Fruit fly (Drosophila melanogaster) whole organism, embryonic: Measurements from ENCODE around the gene Gr93a.
A peak's percentile ranks its signal among the peaks of the same experiment; 100 is the strongest.

Experiments
- BEAF-32 ChIP-seq: fragments of 200-800 bp; sonication (Bioruptor generic); optimal IDR thresholded peaks from 3 replicates; lab custom pipeline; 2017; ENCODE audit warnings: missing biosample characterization, missing genetic modification characterization, mild to moderate bottlenecking, moderate library complexity, missing genetic modification reagents
- CG1233 ChIP-seq: fragments of 200-800 bp; sonication (Bioruptor generic); optimal IDR thresholded peaks from 4 replicates; lab custom pipeline; 2018; ENCODE audit warnings: missing biosample characterization, mild to moderate bottlenecking, missing genetic modification characterization
- CG12769 ChIP-seq: fragments of 200-800 bp; sonication (Bioruptor generic); optimal IDR thresholded peaks from 2 replicates; lab custom pipeline; 2019; ENCODE audit warnings: missing biosample characterization, mild to moderate bottlenecking, missing genetic modification characterization, moderate library complexity
- CG13296 ChIP-seq: fragments of 200-800 bp; sonication (Bioruptor generic); optimal IDR thresholded peaks from 3 replicates; lab custom pipeline; 2018; ENCODE audit warnings: missing biosample characterization, mild to moderate bottlenecking, missing genetic modification characterization
- CG18011 ChIP-seq: fragments of 200-800 bp; sonication (Bioruptor generic); optimal IDR thresholded peaks from 2 replicates; lab custom pipeline; 2017; ENCODE audit warnings: missing biosample characterization, missing genetic modification characterization, mild to moderate bottlenecking, moderate library complexity, missing genotype
- CG18476 ChIP-seq: fragments of 200-800 bp; sonication (Bioruptor generic); optimal IDR thresholded peaks from 2 replicates; lab custom pipeline; 2016; ENCODE audit warnings: missing biosample characterization, mild to moderate bottlenecking, missing genetic modification characterization
- CG2129 ChIP-seq: fragments of 200-800 bp; sonication (Bioruptor generic); IDR thresholded peaks from 2 replicates; pipeline ENCODE4 v1.3.6; 2022; ENCODE audit warnings: missing biosample characterization, missing genetic modification characterization; ENCODE audit not compliant: partially characterized antibody
- CG30020 ChIP-seq: fragments of 200-800 bp; optimal IDR thresholded peaks from 2 replicates; lab custom pipeline; 2019; ENCODE audit warnings: missing biosample characterization, mild to moderate bottlenecking, missing genetic modification characterization, moderate library complexity
- CG3163 ChIP-seq: fragments of 200-800 bp; sonication (Bioruptor generic); optimal IDR thresholded peaks from 3 replicates; lab custom pipeline; 2016; ENCODE audit warnings: missing biosample characterization, missing genetic modification characterization
- CG32767 ChIP-seq: fragments of 200-800 bp; sonication (Bioruptor generic); IDR thresholded peaks from 2 replicates; pipeline ENCODE4 v1.3.6; 2022; ENCODE audit warnings: missing biosample characterization, missing genetic modification characterization
- CG4424 ChIP-seq: fragments of 200-800 bp; sonication (Bioruptor generic); optimal IDR thresholded peaks from 3 replicates; lab custom pipeline; 2016; ENCODE audit warnings: missing biosample characterization, missing genetic modification characterization
- CG4617 ChIP-seq: fragments of 200-800 bp; sonication (Bioruptor generic); optimal IDR thresholded peaks from 3 replicates; lab custom pipeline; 2016; ENCODE audit warnings: missing biosample characterization, missing genetic modification characterization, borderline replicate concordance
- CG5245 ChIP-seq: fragments of 200-800 bp; sonication (Bioruptor generic); optimal IDR thresholded peaks from 3 replicates; lab custom pipeline; 2016; ENCODE audit warnings: missing biosample characterization, missing genetic modification characterization
- CG6175 ChIP-seq: fragments of 200-800 bp; sonication (Bioruptor generic); IDR thresholded peaks from 3 replicates; pipeline ENCODE4 v1.3.6; 2022; ENCODE audit warnings: missing biosample characterization, missing genetic modification characterization
- CG6254 ChIP-seq: fragments of 200-800 bp; sonication (Bioruptor generic); optimal IDR thresholded peaks from 3 replicates; lab custom pipeline; 2017; ENCODE audit warnings: mild to moderate bottlenecking, missing biosample characterization, missing genetic modification reagents, missing genetic modification characterization
- CG6813 ChIP-seq: fragments of 200-800 bp; sonication (Bioruptor generic); optimal IDR thresholded peaks from 2 replicates; lab custom pipeline; 2017; ENCODE audit warnings: missing biosample characterization, missing genetic modification characterization, mild to moderate bottlenecking, moderate library complexity, missing genetic modification reagents
- CG7357 ChIP-seq: fragments of 200-800 bp; sonication (Bioruptor generic); IDR thresholded peaks from 3 replicates; pipeline ENCODE4 v1.3.6; 2022; ENCODE audit warnings: missing biosample characterization, missing genetic modification characterization
- CG7839 ChIP-seq: fragments of 200-800 bp; sonication (Bioruptor generic); optimal IDR thresholded peaks from 3 replicates; lab custom pipeline; 2018; ENCODE audit warnings: missing biosample characterization, mild to moderate bottlenecking, missing genetic modification characterization, moderate library complexity
- CHES-1-like ChIP-seq: fragments of 200-800 bp; sonication (Bioruptor generic); optimal IDR thresholded peaks from 2 replicates; lab custom pipeline; 2016; ENCODE audit warnings: missing biosample characterization, missing genetic modification characterization
- Eip74EF ChIP-seq, 2 experiments: fragments of 200-800 bp in 1 of 2; fragments of >200 bp in 1 of 2; sonication (Bioruptor generic) in 1 of 2; optimal IDR thresholded peaks; 2 replicates each; lab custom pipeline; 2017 to 2019; ENCODE audit warnings: missing biosample characterization in 2 of 2, missing genetic modification characterization in 2 of 2, mild to moderate bottlenecking in 1 of 2, moderate library complexity in 1 of 2
- Gsc ChIP-seq: fragments of 200-800 bp; sonication (Bioruptor generic); IDR thresholded peaks from 2 replicates; pipeline ENCODE4 v1.3.6; 2022; ENCODE audit warnings: missing biosample characterization, missing genetic modification characterization
- HmgD ChIP-seq: fragments of 200-800 bp; sonication (Bioruptor generic); optimal IDR thresholded peaks from 3 replicates; lab custom pipeline; 2016; ENCODE audit warnings: missing biosample characterization, missing genetic modification characterization
- Jarid2 ChIP-seq: fragments of 200-800 bp; sonication (Bioruptor generic); optimal IDR thresholded peaks from 3 replicates; lab custom pipeline; 2017; ENCODE audit warnings: mild to moderate bottlenecking, missing biosample characterization, missing genetic modification reagents, missing genetic modification characterization
- MBD-R2 ChIP-seq: fragments of 200-800 bp; sonication (Bioruptor generic); IDR thresholded peaks from 2 replicates; pipeline ENCODE4 v1.3.6; 2022; ENCODE audit warnings: missing biosample characterization, missing genetic modification characterization
- Mes4 ChIP-seq: fragments of 200-800 bp; sonication (Bioruptor generic); optimal IDR thresholded peaks from 2 replicates; lab custom pipeline; 2016; ENCODE audit warnings: missing biosample characterization, missing genetic modification characterization
- Nf-YB ChIP-seq: fragments of 200-800 bp; sonication (Bioruptor generic); optimal IDR thresholded peaks from 3 replicates; lab custom pipeline; 2019; ENCODE audit warnings: missing biosample characterization, mild to moderate bottlenecking, missing genetic modification characterization, moderate library complexity
- Opbp ChIP-seq: fragments of 200-800 bp; sonication (Bioruptor generic); IDR thresholded peaks from 3 replicates; pipeline ENCODE4 v1.3.6; 2022; ENCODE audit warnings: missing biosample characterization, missing genetic modification characterization; ENCODE audit not compliant: partially characterized antibody
- Side ChIP-seq: fragments of 200-800 bp; sonication (Bioruptor generic); optimal IDR thresholded peaks from 2 replicates; lab custom pipeline; 2016; ENCODE audit warnings: missing biosample characterization, missing genetic modification characterization
- Six4 ChIP-seq: fragments of 200-800 bp; sonication (Bioruptor generic); optimal IDR thresholded peaks from 2 replicates; lab custom pipeline; 2016; ENCODE audit warnings: missing biosample characterization, missing genetic modification characterization
- Sry-β ChIP-seq: fragments of 200-800 bp; sonication (Bioruptor generic); optimal IDR thresholded peaks from 2 replicates; lab custom pipeline; 2018; ENCODE audit warnings: missing biosample characterization, mild to moderate bottlenecking, missing genetic modification characterization, moderate library complexity
- Vsx1 ChIP-seq: fragments of 200-800 bp; sonication (Bioruptor generic); optimal IDR thresholded peaks from 2 replicates; lab custom pipeline; 2017; ENCODE audit warnings: missing biosample characterization, mild to moderate bottlenecking, missing genetic modification characterization, missing genetic modification reagents
- YL-1 ChIP-seq: fragments of 200-800 bp; sonication (Bioruptor generic); optimal IDR thresholded peaks from 3 replicates; lab custom pipeline; 2017; ENCODE audit warnings: missing biosample characterization, mild to moderate bottlenecking, missing genetic modification characterization
- ab ChIP-seq: fragments of 200-800 bp; sonication (Bioruptor generic); optimal IDR thresholded peaks from 2 replicates; lab custom pipeline; 2016; ENCODE audit warnings: missing biosample characterization, missing genetic modification characterization
- ato ChIP-seq: fragments of 200-800 bp; sonication (Bioruptor generic); IDR thresholded peaks from 2 replicates; pipeline ENCODE4 v1.3.6; 2022; ENCODE audit warnings: missing biosample characterization, missing genetic modification characterization; ENCODE audit not compliant: partially characterized antibody
- btn ChIP-seq: fragments of 200-800 bp; sonication (Bioruptor generic); optimal IDR thresholded peaks from 2 replicates; lab custom pipeline; 2016; ENCODE audit warnings: missing biosample characterization, missing genetic modification characterization
- cg ChIP-seq: fragments of 200-800 bp; sonication (Bioruptor generic); optimal IDR thresholded peaks from 3 replicates; lab custom pipeline; 2019; ENCODE audit warnings: missing biosample characterization, mild to moderate bottlenecking, missing genetic modification characterization, moderate library complexity
- dm ChIP-seq: fragments of 200-800 bp; sonication (Bioruptor generic); optimal IDR thresholded peaks from 3 replicates; lab custom pipeline; 2016; ENCODE audit warnings: missing biosample characterization, missing genetic modification characterization
- ewg ChIP-seq: fragments of 200-800 bp; sonication (Bioruptor generic); optimal IDR thresholded peaks from 3 replicates; lab custom pipeline; 2017; ENCODE audit warnings: mild to moderate bottlenecking, missing biosample characterization, missing genetic modification reagents, missing genetic modification characterization
- grau ChIP-seq: fragments of 200-800 bp; optimal IDR thresholded peaks from 3 replicates; lab custom pipeline; 2019; ENCODE audit warnings: missing biosample characterization, mild to moderate bottlenecking, missing genetic modification characterization, moderate library complexity
- gsb ChIP-seq: fragments of 200-800 bp; sonication (Bioruptor generic); IDR thresholded peaks from 2 replicates; pipeline ENCODE4 v1.3.6; 2022; ENCODE audit warnings: missing biosample characterization, missing genetic modification characterization
- gt ChIP-seq: fragments of 200-800 bp; sonication (Bioruptor generic); IDR thresholded peaks from 2 replicates; pipeline ENCODE4 v1.3.6; 2022; ENCODE audit warnings: missing biosample characterization, missing genetic modification characterization
- hb ChIP-seq: fragments of 200-800 bp; sonication (Bioruptor generic); IDR thresholded peaks from 3 replicates; pipeline ENCODE4 v1.3.6; 2022; ENCODE audit warnings: missing biosample characterization, missing genetic modification characterization; ENCODE audit not compliant: partially characterized antibody
- hth ChIP-seq: fragments of >200 bp; optimal IDR thresholded peaks from 2 replicates; lab custom pipeline; 2017; ENCODE audit warnings: inconsistent platforms
- peb ChIP-seq: fragments of 200-800 bp; sonication (Bioruptor generic); IDR thresholded peaks from 2 replicates; pipeline ENCODE4 v1.3.6; 2022; ENCODE audit warnings: missing biosample characterization, missing genetic modification characterization
- pros ChIP-seq: fragments of 200-800 bp; sonication (Bioruptor generic); optimal IDR thresholded peaks from 3 replicates; lab custom pipeline; 2019; ENCODE audit warnings: missing biosample characterization, mild to moderate bottlenecking, missing genetic modification characterization, moderate library complexity
- pum ChIP-seq: fragments of 200-800 bp; sonication (Bioruptor generic); optimal IDR thresholded peaks from 2 replicates; lab custom pipeline; 2016; ENCODE audit warnings: missing biosample characterization, missing genetic modification characterization
- sug ChIP-seq: fragments of 200-800 bp; optimal IDR thresholded peaks from 2 replicates; lab custom pipeline; 2019; ENCODE audit warnings: missing biosample characterization, mild to moderate bottlenecking, missing genetic modification characterization, moderate library complexity
- trh ChIP-seq: fragments of 200-800 bp; sonication (Bioruptor generic); optimal IDR thresholded peaks from 2 replicates; lab custom pipeline; 2016; ENCODE audit warnings: missing biosample characterization, missing genetic modification characterization
- z ChIP-seq: fragments of 200-800 bp; sonication (Bioruptor generic); IDR thresholded peaks from 3 replicates; pipeline ENCODE4 v1.3.6; 2022; ENCODE audit warnings: missing biosample characterization, missing genetic modification characterization
- zfh2 ChIP-seq: fragments of 200-800 bp; sonication (Bioruptor generic); optimal IDR thresholded peaks from 2 replicates; lab custom pipeline; 2016; ENCODE audit warnings: missing biosample characterization, missing genetic modification characterization

Gene Gr93a

DNA sequence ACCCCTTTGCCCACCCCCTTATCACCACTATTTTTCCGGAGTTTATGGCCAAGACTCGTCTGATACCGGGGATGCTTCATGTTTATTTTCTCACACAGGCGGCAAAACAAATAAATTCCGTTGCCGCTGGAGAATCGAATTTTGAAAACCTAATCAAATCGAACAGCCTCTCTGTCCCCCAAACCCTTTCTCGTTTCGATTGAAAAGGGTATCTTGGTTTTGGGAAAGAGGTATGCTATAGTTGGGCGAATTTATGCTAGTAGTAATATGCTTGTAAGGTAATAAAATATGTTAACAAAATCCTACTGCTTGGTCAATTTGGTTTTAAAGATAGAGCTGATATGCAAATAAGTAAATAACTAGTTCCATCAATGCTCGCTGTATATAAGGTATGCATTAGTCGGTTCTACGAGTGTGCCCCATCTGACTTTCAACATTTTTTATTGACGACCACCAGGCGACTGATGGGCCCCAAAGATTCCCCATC is 4.2 kb upstream of the Gr93a start (continued):
- TF ChIP-seq ewg, result peak; percentile 67
- no peak for TF ChIP-seq Opbp (GFP tag; lab: Robert Waterston, UW)
- TF ChIP-seq hth (lab: Kevin White, UChicago), result no peak
- no peak for TF ChIP-seq gsb
- peak; percentile 55; the same call in 1 of the 2 replicates for TF ChIP-seq gt (GFP tag; lab: Robert Waterston, UW)
- TF ChIP-seq CG6813, result peak; percentile 52
- no peak for TF ChIP-seq ato (GFP tag; lab: Robert Waterston, UW)
- TF ChIP-seq sug (tag; lab: Kevin White, UChicago), result no peak
- peak; percentile 47 for TF ChIP-seq dm (GFP tag; lab: Kevin White, UChicago)
- peak; percentile 80 for TF ChIP-seq CG7839 (tag; lab: Kevin White, UChicago)
- TF ChIP-seq trh (GFP tag; lab: Kevin White, UChicago), result no peak
- TF ChIP-seq CG5245 (GFP tag; lab: Kevin White, UChicago), result peak; percentile 50
- no peak for TF ChIP-seq CG2129 (GFP tag; lab: Robert Waterston, UW)
- peak; percentile 77 for TF ChIP-seq grau (tag; lab: Kevin White, UChicago)
- peak; percentile 38 for TF ChIP-seq CG18476 (GFP tag; lab: Kevin White, UChicago)
- peak; percentile 63 for TF ChIP-seq Gsc (GFP tag; lab: Robert Waterston, UW)
- TF ChIP-seq CG18011 (GFP tag; lab: Kevin White, UChicago), result no peak
- TF ChIP-seq Nf-YB (GFP tag; lab: Kevin White, UChicago), result peak; percentile 33
- TF ChIP-seq CG7357, result peak; percentile 48; the same call in 1 of the 3 replicates
- peak; percentile 40 for TF ChIP-seq CG12769
- peak; percentile 53 for TF ChIP-seq CG3163 (GFP tag; lab: Kevin White, UChicago)
- peak in 1 of 2 experiments; percentile 69 for TF ChIP-seq Eip74EF (GFP tag; optimal IDR thresholded peaks at IDR 0.05; lab: Kevin White, UChicago)
- no peak for TF ChIP-seq YL-1 (GFP tag; lab: Kevin White, UChicago)
- peak; percentile 76 for TF ChIP-seq Side
- no peak for TF ChIP-seq cg (GFP tag; lab: Kevin White, UChicago)
- TF ChIP-seq Mes4, result peak; percentile 85
- TF ChIP-seq Six4 (GFP tag; lab: Kevin White, UChicago), result peak; percentile 50
- peak; percentile 56; the same call in 1 of the 3 replicates for TF ChIP-seq z (GFP tag; lab: Robert Waterston, UW)
- peak; percentile 69 for TF ChIP-seq CG6254 (GFP tag; lab: Kevin White, UChicago)
- no peak for TF ChIP-seq CG13296 (GFP tag; lab: Kevin White, UChicago)
- TF ChIP-seq MBD-R2 (GFP tag; lab: Robert Waterston, UW), result no peak
- peak; percentile 23 for TF ChIP-seq CG30020 (tag; lab: Kevin White, UChicago)
- peak; percentile 1 for TF ChIP-seq Vsx1 (GFP tag; lab: Kevin White, UChicago)
- peak; percentile 55 for TF ChIP-seq CHES-1-like (GFP tag; lab: Kevin White, UChicago)
- peak; percentile 2 for TF ChIP-seq CG4617
- TF ChIP-seq CG1233 (GFP tag; lab: Kevin White, UChicago), result peak; percentile 35
- TF ChIP-seq pum (GFP tag; lab: Kevin White, UChicago), result peak; percentile 81
- peak; percentile 71 for TF ChIP-seq CG4424 (GFP tag; lab: Kevin White, UChicago)
- TF ChIP-seq hb (GFP tag; lab: Robert Waterston, UW), result peak; percentile 56; the same call in 1 of the 3 replicates
- TF ChIP-seq CG6175 (GFP tag; lab: Robert Waterston, UW), result no peak
- TF ChIP-seq zfh2 (GFP tag; lab: Kevin White, UChicago), result no peak
- no peak for TF ChIP-seq BEAF-32 (GFP tag; lab: Kevin White, UChicago)
- no peak for TF ChIP-seq Sry-β
- no peak for TF ChIP-seq HmgD (GFP tag; lab: Kevin White, UChicago)
- peak; percentile 82 for TF ChIP-seq btn (GFP tag; lab: Kevin White, UChicago)
- peak; percentile 61 for TF ChIP-seq CG32767 (GFP tag; lab: Robert Waterston, UW)
- no peak for TF ChIP-seq pros (GFP tag; lab: Kevin White, UChicago)
- no peak for TF ChIP-seq Jarid2 (GFP tag; lab: Kevin White, UChicago)
- peak; percentile 53 for TF ChIP-seq ab (GFP tag; lab: Kevin White, UChicago)
- peak; percentile 74 for TF ChIP-seq peb (GFP tag; lab: Robert Waterston, UW)
